Fruit fly (Drosophila melanogaster) whole organism, embryonic: Measurements from ENCODE around the gene CG6028.

Experiments used
- Bdp1 ChIP-seq: fragments of 200-800 bp; sonication (Bioruptor generic); optimal IDR thresholded peaks from 3 replicates; lab custom pipeline; 2016; ENCODE audit warnings: missing biosample characterization, missing genetic modification characterization
- Blimp-1 ChIP-seq: fragments of 200-800 bp; sonication (Bioruptor generic); optimal IDR thresholded peaks from 3 replicates; lab custom pipeline; 2018; ENCODE audit warnings: missing biosample characterization, missing genetic modification characterization, mild to moderate bottlenecking, moderate library complexity, missing genetic modification reagents
- CG10543 ChIP-seq: fragments of 200-800 bp; sonication (Bioruptor generic); optimal IDR thresholded peaks from 3 replicates; lab custom pipeline; 2017; ENCODE audit warnings: missing biosample characterization, mild to moderate bottlenecking, missing genetic modification characterization, moderate library complexity
- CG11696 ChIP-seq: fragments of 200-800 bp; sonication (Bioruptor generic); IDR thresholded peaks from 2 replicates; pipeline ENCODE4 v1.3.6; 2022; ENCODE audit warnings: missing biosample characterization, missing genetic modification characterization
- CG12236 ChIP-seq: fragments of 200-800 bp; sonication (Bioruptor generic); optimal IDR thresholded peaks from 2 replicates; lab custom pipeline; 2016; ENCODE audit warnings: missing biosample characterization, missing genetic modification characterization
- CG12744 ChIP-seq: fragments of 200-800 bp; sonication (Bioruptor generic); optimal IDR thresholded peaks from 2 replicates; lab custom pipeline; 2016; ENCODE audit warnings: missing biosample characterization, missing genetic modification characterization
- CG14710 ChIP-seq: fragments of 200-800 bp; sonication (Bioruptor generic); optimal IDR thresholded peaks from 3 replicates; lab custom pipeline; 2019; ENCODE audit warnings: missing biosample characterization, mild to moderate bottlenecking, missing genetic modification characterization, moderate library complexity
- CG1647 ChIP-seq: fragments of 200-800 bp; sonication (Bioruptor generic); optimal IDR thresholded peaks from 3 replicates; lab custom pipeline; 2016; ENCODE audit warnings: missing biosample characterization, missing genetic modification characterization
- CG17802 ChIP-seq: fragments of 200-800 bp; sonication (Bioruptor generic); optimal IDR thresholded peaks from 2 replicates; lab custom pipeline; 2018; ENCODE audit warnings: missing biosample characterization, mild to moderate bottlenecking, missing genetic modification characterization, moderate library complexity
- CG18262 ChIP-seq: fragments of 200-800 bp; optimal IDR thresholded peaks from 3 replicates; lab custom pipeline; 2019; ENCODE audit warnings: missing biosample characterization, mild to moderate bottlenecking, missing genetic modification characterization, moderate library complexity
- CG2116 ChIP-seq: fragments of 200-800 bp; sonication (Bioruptor generic); optimal IDR thresholded peaks from 3 replicates; lab custom pipeline; 2018; ENCODE audit warnings: missing biosample characterization, mild to moderate bottlenecking, missing genetic modification characterization
- CG2202 ChIP-seq: fragments of 200-800 bp; sonication (Bioruptor generic); optimal IDR thresholded peaks from 2 replicates; lab custom pipeline; 2018; ENCODE audit warnings: missing biosample characterization, mild to moderate bottlenecking, missing genetic modification characterization
- CG2875 ChIP-seq: fragments of 200-800 bp; sonication (Bioruptor generic); optimal IDR thresholded peaks from 2 replicates; lab custom pipeline; 2017; ENCODE audit warnings: missing biosample characterization, mild to moderate bottlenecking, missing genetic modification characterization, missing genetic modification reagents
- CG30431 ChIP-seq: fragments of 200-800 bp; sonication (Bioruptor generic); optimal IDR thresholded peaks from 2 replicates; lab custom pipeline; 2017; ENCODE audit warnings: missing biosample characterization, missing genetic modification characterization
- CG32532 ChIP-seq: fragments of 200-800 bp; sonication (Bioruptor generic); IDR thresholded peaks from 2 replicates; pipeline ENCODE4 v1.3.6; 2022; ENCODE audit warnings: missing biosample characterization, missing genetic modification characterization
- CG32772 ChIP-seq: fragments of 200-800 bp; sonication (Bioruptor generic); IDR thresholded peaks from 2 replicates; pipeline ENCODE4 v1.3.6; 2022; ENCODE audit warnings: missing biosample characterization, missing genetic modification characterization
- CG4424 ChIP-seq: fragments of 200-800 bp; sonication (Bioruptor generic); optimal IDR thresholded peaks from 3 replicates; lab custom pipeline; 2016; ENCODE audit warnings: missing biosample characterization, missing genetic modification characterization
- CG4707 ChIP-seq: fragments of 200-800 bp; sonication (Bioruptor generic); optimal IDR thresholded peaks from 2 replicates; lab custom pipeline; 2018; ENCODE audit warnings: missing biosample characterization, mild to moderate bottlenecking, missing genetic modification characterization, moderate library complexity
- CG6791 ChIP-seq: fragments of 200-800 bp; sonication (Bioruptor generic); IDR thresholded peaks from 3 replicates; pipeline ENCODE4 v1.3.6; 2022; ENCODE audit warnings: missing biosample characterization, missing genetic modification characterization; ENCODE audit not compliant: partially characterized antibody
- CG6854 ChIP-seq: fragments of 200-800 bp; sonication (Bioruptor generic); optimal IDR thresholded peaks from 3 replicates; lab custom pipeline; 2017; ENCODE audit warnings: missing biosample characterization, mild to moderate bottlenecking, missing genetic modification characterization
- CG9437 ChIP-seq: fragments of 200-800 bp; sonication (Bioruptor generic); optimal IDR thresholded peaks from 2 replicates; lab custom pipeline; 2018; ENCODE audit warnings: missing biosample characterization, mild to moderate bottlenecking, missing genetic modification characterization
- Dref ChIP-seq: fragments of 200-800 bp; sonication (Bioruptor generic); IDR thresholded peaks from 2 replicates; pipeline ENCODE4 v1.3.6; 2022; ENCODE audit warnings: missing biosample characterization, missing genetic modification characterization
- HLHmδ ChIP-seq: fragments of 200-800 bp; sonication (Bioruptor generic); optimal IDR thresholded peaks from 2 replicates; lab custom pipeline; 2018; ENCODE audit warnings: missing biosample characterization, mild to moderate bottlenecking, missing genetic modification characterization, moderate library complexity
- NC2β ChIP-seq: fragments of 200-800 bp; sonication (Bioruptor generic); optimal IDR thresholded peaks from 2 replicates; lab custom pipeline; 2016; ENCODE audit warnings: missing biosample characterization, missing genetic modification characterization
- Optix ChIP-seq: fragments of 200-800 bp; sonication (Bioruptor generic); IDR thresholded peaks from 3 replicates; pipeline ENCODE4 v1.3.6; 2022; ENCODE audit warnings: missing biosample characterization, missing genetic modification characterization
- Pdp1 ChIP-seq, 2 experiments: fragments of 200-800 bp; sonication (Bioruptor generic); optimal IDR thresholded peaks; 3 replicates each; lab custom pipeline; 2016; ENCODE audit warnings: missing biosample characterization in 2 of 2, missing genetic modification characterization in 2 of 2, mild to moderate bottlenecking in 1 of 2, moderate library complexity in 1 of 2
- Spps ChIP-seq: fragments of 200-800 bp; sonication (Bioruptor generic); optimal IDR thresholded peaks from 2 replicates; lab custom pipeline; 2018; ENCODE audit warnings: missing biosample characterization, mild to moderate bottlenecking, missing genetic modification characterization
- al ChIP-seq: fragments of 200-800 bp; sonication (Bioruptor generic); IDR thresholded peaks from 2 replicates; pipeline ENCODE4 v1.3.6; 2022; ENCODE audit warnings: missing biosample characterization, missing genetic modification characterization
- amos ChIP-seq: fragments of 200-800 bp; sonication (Bioruptor generic); IDR thresholded peaks from 2 replicates; pipeline ENCODE4 v1.3.6; 2022; ENCODE audit warnings: missing biosample characterization, missing genetic modification characterization; ENCODE audit not compliant: partially characterized antibody
- ase ChIP-seq: fragments of 200-800 bp; sonication (Bioruptor generic); IDR thresholded peaks from 3 replicates; pipeline ENCODE4 v1.3.6; 2022; ENCODE audit warnings: missing biosample characterization, missing genetic modification characterization
- bigmax ChIP-seq: fragments of 200-800 bp; sonication (Bioruptor generic); optimal IDR thresholded peaks from 2 replicates; lab custom pipeline; 2018; ENCODE audit warnings: missing biosample characterization, mild to moderate bottlenecking, missing genetic modification characterization
- chinmo ChIP-seq: fragments of 200-800 bp; sonication (Bioruptor generic); IDR thresholded peaks from 4 replicates; pipeline ENCODE4 v1.3.6; 2022; ENCODE audit warnings: missing biosample characterization, missing genetic modification characterization; ENCODE audit not compliant: partially characterized antibody
- chm ChIP-seq: fragments of 200-800 bp; sonication (Bioruptor generic); IDR thresholded peaks from 2 replicates; pipeline ENCODE4 v1.3.6; 2022; ENCODE audit warnings: missing biosample characterization, missing genetic modification characterization
- crol ChIP-seq: fragments of 200-800 bp; sonication (Bioruptor generic); IDR thresholded peaks from 2 replicates; pipeline ENCODE4 v1.3.6; 2022; ENCODE audit warnings: missing biosample characterization, missing genetic modification characterization
- dmrt99B ChIP-seq: fragments of 200-800 bp; sonication (Bioruptor generic); optimal IDR thresholded peaks from 2 replicates; lab custom pipeline; 2018; ENCODE audit warnings: missing biosample characterization, mild to moderate bottlenecking, missing genetic modification characterization, moderate library complexity
- fd102C ChIP-seq: fragments of 200-800 bp; sonication (Bioruptor generic); optimal IDR thresholded peaks from 2 replicates; lab custom pipeline; 2018; ENCODE audit warnings: missing biosample characterization, mild to moderate bottlenecking, missing genetic modification characterization, moderate library complexity
- fd96Cb ChIP-seq: fragments of 200-800 bp; sonication (Bioruptor generic); optimal IDR thresholded peaks from 2 replicates; lab custom pipeline; 2018; ENCODE audit warnings: missing biosample characterization, mild to moderate bottlenecking, missing genetic modification characterization, moderate library complexity
- fru ChIP-seq: fragments of >200 bp; optimal IDR thresholded peaks from 2 replicates; lab custom pipeline; 2017
- fu2 ChIP-seq: fragments of 200-800 bp; sonication (Bioruptor generic); optimal IDR thresholded peaks from 2 replicates; lab custom pipeline; 2016; ENCODE audit warnings: missing biosample characterization, missing genetic modification characterization
- gsb ChIP-seq: fragments of 200-800 bp; sonication (Bioruptor generic); IDR thresholded peaks from 2 replicates; pipeline ENCODE4 v1.3.6; 2022; ENCODE audit warnings: missing biosample characterization, missing genetic modification characterization
- klu ChIP-seq: fragments of 200-800 bp; sonication (Bioruptor generic); IDR thresholded peaks from 2 replicates; pipeline ENCODE4 v1.3.6; 2022; ENCODE audit warnings: missing biosample characterization, missing genetic modification characterization
- lola ChIP-seq, 3 experiments: fragments of >200 bp in 2 of 3; fragments of 200-800 bp in 1 of 3; sonication (Bioruptor generic) in 1 of 3; optimal IDR thresholded peaks; 2 replicates each; lab custom pipeline; 2017 to 2019; ENCODE audit warnings: missing biosample characterization in 3 of 3, missing genetic modification characterization in 3 of 3, mild to moderate bottlenecking in 1 of 3, moderate library complexity in 1 of 3
- luna ChIP-seq: fragments of 200-800 bp; sonication (Bioruptor generic); optimal IDR thresholded peaks from 2 replicates; lab custom pipeline; 2016; ENCODE audit warnings: missing biosample characterization, missing genetic modification characterization
- odd ChIP-seq: fragments of 200-800 bp; sonication (Bioruptor generic); optimal IDR thresholded peaks from 2 replicates; lab custom pipeline; 2017; ENCODE audit warnings: missing biosample characterization, mild to moderate bottlenecking, missing genetic modification characterization
- pita ChIP-seq: fragments of 200-800 bp; sonication (Bioruptor generic); optimal IDR thresholded peaks from 2 replicates; lab custom pipeline; 2017; ENCODE audit warnings: missing biosample characterization, mild to moderate bottlenecking, missing genetic modification characterization
- prd ChIP-seq, 3 experiments: fragments of >200 bp in 2 of 3; fragments of 200-800 bp in 1 of 3; sonication (Bioruptor generic) in 1 of 3; optimal IDR thresholded peaks in 2 of 3; IDR thresholded peaks in 1 of 3; 2 replicates in 2 of 3; 3 replicates in 1 of 3; pipeline versions ENCODE4 v1.3.6 to Lab custom; 2017 to 2022; ENCODE audit warnings: missing biosample characterization in 1 of 3, missing genetic modification characterization in 1 of 3
- rib ChIP-seq: fragments of 200-800 bp; sonication (Bioruptor generic); IDR thresholded peaks from 2 replicates; pipeline ENCODE4 v1.3.6; 2022; ENCODE audit warnings: missing biosample characterization, missing genetic modification characterization
- sqz ChIP-seq: fragments of 200-800 bp; sonication (Bioruptor generic); optimal IDR thresholded peaks from 3 replicates; lab custom pipeline; 2018; ENCODE audit warnings: missing biosample characterization, mild to moderate bottlenecking, missing genetic modification characterization
- tap ChIP-seq: fragments of 200-800 bp; optimal IDR thresholded peaks from 3 replicates; lab custom pipeline; 2019; ENCODE audit warnings: missing biosample characterization, mild to moderate bottlenecking, missing genetic modification characterization, moderate library complexity
- ttk ChIP-seq: fragments of 200-800 bp; sonication (Bioruptor generic); IDR thresholded peaks from 2 replicates; pipeline ENCODE4 v2.1.2; 2022; ENCODE audit warnings: missing biosample characterization, missing genetic modification characterization
- vfl ChIP-seq: fragments of 200-800 bp; sonication (Bioruptor generic); optimal IDR thresholded peaks from 2 replicates; lab custom pipeline; 2016; ENCODE audit warnings: missing biosample characterization, missing genetic modification characterization

Gene CG6028

DNA sequence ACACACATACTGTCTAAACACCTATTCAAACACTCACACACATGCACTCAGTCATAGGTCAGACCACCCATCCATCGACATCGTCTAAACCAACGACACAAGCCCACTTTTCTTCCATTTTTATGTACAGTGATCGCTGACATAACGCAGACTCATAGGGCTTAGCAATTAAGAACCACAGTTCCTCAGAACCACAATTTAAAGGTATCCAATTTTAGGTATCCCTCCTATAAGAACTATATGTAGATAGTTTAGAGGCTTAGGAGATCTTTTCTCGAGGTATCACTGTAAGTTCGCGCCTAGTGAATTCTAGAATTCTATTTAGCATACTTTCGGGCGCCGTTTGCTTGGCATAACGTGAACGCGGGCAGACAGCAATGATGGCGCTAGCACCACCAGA lies 32.4 kb downstream of the CG6028 start (continued):
- TF ChIP-seq Spps (tag; lab: Kevin White, UChicago) = no peak
- TF ChIP-seq ttk (GFP tag; lab: Robert Waterston, UW) = peak; percentile 59; the same call in 1 of the 2 replicates
- 0 out of 2 replicates have a peak, but pooled peaks have one; percentile 23 for TF ChIP-seq CG11696 (GFP tag; lab: Robert Waterston, UW)
- TF ChIP-seq CG2202 (tag; lab: Kevin White, UChicago) = no peak
- no peak for TF ChIP-seq amos
- TF ChIP-seq CG32532 (GFP tag; lab: Robert Waterston, UW) = peak; percentile 73
- TF ChIP-seq dmrt99B = peak; percentile 46
- no peak for TF ChIP-seq tap (tag; lab: Kevin White, UChicago)
- TF ChIP-seq Optix (GFP tag; lab: Robert Waterston, UW) = peak; percentile 40; the same call in 1 of the 3 replicates
- no peak for TF ChIP-seq CG6791 (GFP tag; lab: Robert Waterston, UW)
- TF ChIP-seq Bdp1 = no peak
- no peak for TF ChIP-seq lola (GFP tag; optimal IDR thresholded peaks at IDR 0.05; lab: Kevin White, UChicago)
- TF ChIP-seq Pdp1 (GFP tag; optimal IDR thresholded peaks at IDR 0.05; lab: Kevin White, UChicago) = no peak
- no peak for TF ChIP-seq odd (GFP tag; lab: Kevin White, UChicago)
- no peak for TF ChIP-seq luna (GFP tag; lab: Kevin White, UChicago)
- TF ChIP-seq crol (GFP tag; lab: Robert Waterston, UW) = no peak
- no peak for TF ChIP-seq CG32772
- TF ChIP-seq CG12236 (GFP tag; lab: Kevin White, UChicago) = no peak
- no peak for TF ChIP-seq gsb (GFP tag; lab: Robert Waterston, UW)
- TF ChIP-seq rib (GFP tag; lab: Robert Waterston, UW) = no peak
- TF ChIP-seq CG9437 (GFP tag; lab: Kevin White, UChicago) = no peak
- TF ChIP-seq CG4707 (GFP tag; lab: Kevin White, UChicago) = no peak
- no peak for TF ChIP-seq bigmax (GFP tag; lab: Kevin White, UChicago)
- no peak for TF ChIP-seq HLHmδ
- TF ChIP-seq ase (GFP tag; lab: Robert Waterston, UW) = no peak
- no peak for TF ChIP-seq fru
- no peak for TF ChIP-seq NC2β
- TF ChIP-seq Blimp-1 (GFP tag; lab: Kevin White, UChicago) = no peak
- no peak for TF ChIP-seq chinmo (GFP tag; lab: Robert Waterston, UW)
- peak; percentile 27 for TF ChIP-seq CG30431 (GFP tag; lab: Kevin White, UChicago)
- TF ChIP-seq chm (GFP tag; lab: Robert Waterston, UW) = no peak
- TF ChIP-seq CG10543 (GFP tag; lab: Kevin White, UChicago) = no peak
- no peak for TF ChIP-seq CG14710 (tag; lab: Kevin White, UChicago)
- TF ChIP-seq CG17802 (tag; lab: Kevin White, UChicago) = peak; percentile 12
- TF ChIP-seq fd102C = no peak
- TF ChIP-seq prd (optimal IDR thresholded peaks at IDR 0.05; lab: Kevin White, UChicago) = no peak
- TF ChIP-seq prd (GFP tag; IDR thresholded peaks at IDR 0.05; lab: Robert Waterston, UW) = peak; percentile 70; the same call in 2 of the 3 replicates
- TF ChIP-seq fu2 (GFP tag; lab: Kevin White, UChicago) = no peak
- no peak for TF ChIP-seq vfl (GFP tag; lab: Kevin White, UChicago)
- TF ChIP-seq CG4424 (GFP tag; lab: Kevin White, UChicago) = peak; percentile 0
- no peak for TF ChIP-seq klu (GFP tag; lab: Robert Waterston, UW)
- no peak for TF ChIP-seq pita (GFP tag; lab: Kevin White, UChicago)
- TF ChIP-seq sqz (GFP tag; lab: Kevin White, UChicago) = no peak
- TF ChIP-seq CG6854 (GFP tag; lab: Kevin White, UChicago) = no peak
- peak; percentile 63 for TF ChIP-seq al (GFP tag; lab: Robert Waterston, UW)
- no peak for TF ChIP-seq CG2116 (GFP tag; lab: Kevin White, UChicago)
- no peak for TF ChIP-seq CG1647 (GFP tag; lab: Kevin White, UChicago)
- no peak for TF ChIP-seq Dref (GFP tag; lab: Robert Waterston, UW)
- no peak for TF ChIP-seq CG18262
- no peak for TF ChIP-seq CG12744 (GFP tag; lab: Kevin White, UChicago)
- no peak for TF ChIP-seq CG2875 (GFP tag; lab: Kevin White, UChicago)
- peak; percentile 62 for TF ChIP-seq fd96Cb (tag; lab: Kevin White, UChicago)
